Worm (Caenorhabditis elegans) whole organism, dauer: ENCODE results near the gene T08G5.2.

Experiments
- unc-62 ChIP-seq: sonication (generic microtip); optimal IDR thresholded peaks from 2 replicates; lab custom pipeline; 2017; ENCODE audit warnings: missing biosample characterization, missing genetic modification reagents, missing genetic modification characterization

T08G5.2 gene

DNA sequence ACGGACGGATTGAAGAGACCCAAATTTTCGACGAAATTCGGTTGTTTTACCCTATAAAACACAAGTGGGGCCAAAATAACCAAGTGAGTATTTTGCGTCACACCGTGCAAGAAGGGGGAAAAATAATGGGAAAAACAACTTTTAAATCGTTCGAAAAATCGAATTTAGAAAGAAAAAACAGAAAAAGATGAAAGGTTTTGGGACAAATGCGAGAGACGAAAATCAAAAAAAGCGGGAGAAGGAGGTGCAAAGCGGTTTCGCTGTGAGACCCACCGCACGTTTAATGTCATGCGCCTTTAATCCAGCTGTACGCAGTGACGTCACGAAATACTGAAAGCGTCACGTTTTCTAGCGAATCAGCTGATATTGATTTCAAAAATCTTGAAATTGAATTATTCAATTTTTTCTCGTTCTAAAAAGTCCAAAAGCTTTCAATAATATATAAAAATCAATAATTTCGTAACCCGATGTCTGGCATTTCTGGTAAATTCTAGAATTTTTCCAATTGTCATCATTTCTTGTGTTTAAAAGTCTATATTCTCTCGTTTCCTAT is 14.0 kb downstream of the T08G5.2 start, which contains the start of the genes ddx-17 and aip-1:
Gene ddx-17 (minus strand): TSS at position 51 of the 553 bp plus-strand sequence.
Gene aip-1 (plus strand): TSS at position 332 of the 553 bp plus-strand sequence.
- no peak for TF ChIP-seq unc-62 (GFP tag; lab: Kevin White, UChicago)

DNA sequence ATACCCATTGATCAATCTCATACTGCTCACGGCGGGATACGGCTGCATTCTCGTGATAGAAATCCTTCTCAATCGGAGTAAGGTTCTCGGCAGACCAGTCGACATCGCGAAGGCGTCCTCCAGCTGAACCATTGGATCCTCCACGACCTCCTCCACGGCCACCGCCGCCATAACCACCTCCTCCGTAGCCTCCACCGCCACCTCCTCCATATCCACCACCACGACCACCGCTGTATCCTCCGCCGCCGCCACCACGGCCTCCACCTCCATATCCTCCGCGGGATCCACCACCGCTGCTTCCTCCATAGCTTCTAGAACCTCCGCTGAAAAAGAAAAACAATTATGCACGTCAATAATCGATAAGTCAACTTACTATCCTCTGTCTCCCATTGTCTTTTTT is 14.7 kb downstream of the T08G5.2 start:
- no peak for TF ChIP-seq unc-62 (GFP tag; lab: Kevin White, UChicago)

DNA sequence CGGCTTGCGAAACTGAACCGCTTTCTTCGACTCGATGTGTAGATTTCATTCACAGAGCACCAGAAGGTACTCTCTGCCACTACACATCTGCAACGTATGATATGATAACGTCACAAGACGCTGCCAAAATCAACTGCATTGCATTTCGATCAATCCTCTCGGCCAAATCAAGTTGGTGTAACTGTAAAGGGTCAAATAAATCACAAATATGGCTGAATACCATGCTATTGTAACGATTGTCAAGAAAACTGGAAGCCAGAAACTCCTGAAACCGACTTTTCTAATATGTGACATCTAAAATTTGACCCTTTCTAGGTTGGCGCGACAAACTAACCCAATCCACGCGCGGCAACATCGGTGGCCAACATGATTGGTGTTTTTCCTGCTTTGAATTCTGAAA is 16.1 kb downstream of the T08G5.2 start:
- TF ChIP-seq unc-62 (GFP tag; lab: Kevin White, UChicago): no peak

DNA sequence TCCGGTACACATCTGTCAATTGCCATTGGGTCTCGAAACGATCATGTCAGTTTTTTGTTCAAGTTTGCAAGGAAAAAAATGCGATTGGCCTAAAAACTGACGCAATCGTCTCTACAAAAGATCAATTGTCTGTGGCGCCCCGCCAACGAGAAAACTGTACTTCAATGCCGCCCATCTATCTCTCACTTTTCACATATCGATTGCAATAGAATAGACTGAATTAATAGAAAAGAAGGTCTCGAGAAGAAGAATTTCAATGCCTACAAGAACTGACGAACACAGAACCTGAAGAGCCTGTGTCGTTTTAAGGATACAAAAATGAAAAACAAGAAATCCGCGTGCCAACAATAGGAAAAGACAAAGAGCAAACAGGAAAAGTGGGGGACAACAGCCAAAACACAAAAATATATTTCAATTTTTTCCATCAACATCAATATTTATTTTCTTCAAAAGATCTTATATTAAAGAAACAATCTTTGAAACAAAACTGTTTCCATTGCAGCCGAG is 17.7 kb downstream of the T08G5.2 start:
- TF ChIP-seq unc-62 (GFP tag; lab: Kevin White, UChicago): no peak

DNA sequence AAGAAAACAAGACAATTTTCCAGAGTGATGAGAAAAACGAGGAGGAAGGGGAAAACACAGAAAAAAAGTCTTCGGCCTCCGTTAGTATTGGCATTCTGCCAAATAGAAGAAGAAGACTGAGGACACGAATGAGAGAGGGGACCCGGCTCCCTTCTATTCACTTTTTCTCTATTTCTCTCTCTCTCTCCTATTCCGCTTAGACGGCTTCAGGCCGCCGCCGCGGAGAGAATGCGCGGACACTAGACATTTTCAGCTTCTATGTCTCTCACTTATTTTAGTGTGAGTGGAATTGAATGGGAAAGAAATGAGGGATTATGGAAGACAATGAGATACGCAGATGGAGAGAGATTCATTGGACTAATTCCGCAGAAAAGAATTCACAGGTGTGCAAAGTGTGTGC is 19.3 kb downstream of the T08G5.2 start:
- no peak for TF ChIP-seq unc-62 (GFP tag; lab: Kevin White, UChicago)

DNA sequence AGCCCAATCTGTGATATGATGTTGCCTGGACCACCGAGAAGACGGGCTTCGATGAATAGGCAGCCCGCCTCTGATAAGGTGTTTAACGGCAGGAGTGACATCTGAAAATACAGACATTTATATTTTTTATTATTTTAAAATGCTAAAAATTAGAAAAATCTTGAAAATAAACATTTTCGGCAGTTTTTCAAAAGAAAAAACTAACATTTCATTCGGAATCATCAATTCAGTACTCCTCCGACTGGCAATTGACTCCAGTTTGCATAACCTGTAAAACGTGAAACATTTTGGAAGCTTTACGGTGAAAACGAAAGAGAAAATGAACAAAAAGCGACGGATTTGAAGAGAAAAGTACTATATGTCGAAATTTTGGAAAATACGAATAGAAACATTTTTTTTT is 20.3 kb downstream of the T08G5.2 start, which contains the start of gene ric-7:
Gene ric-7 (minus strand): TSS at position 101 of the 400 bp plus-strand sequence.
- TF ChIP-seq unc-62 (GFP tag; lab: Kevin White, UChicago): no peak

DNA sequence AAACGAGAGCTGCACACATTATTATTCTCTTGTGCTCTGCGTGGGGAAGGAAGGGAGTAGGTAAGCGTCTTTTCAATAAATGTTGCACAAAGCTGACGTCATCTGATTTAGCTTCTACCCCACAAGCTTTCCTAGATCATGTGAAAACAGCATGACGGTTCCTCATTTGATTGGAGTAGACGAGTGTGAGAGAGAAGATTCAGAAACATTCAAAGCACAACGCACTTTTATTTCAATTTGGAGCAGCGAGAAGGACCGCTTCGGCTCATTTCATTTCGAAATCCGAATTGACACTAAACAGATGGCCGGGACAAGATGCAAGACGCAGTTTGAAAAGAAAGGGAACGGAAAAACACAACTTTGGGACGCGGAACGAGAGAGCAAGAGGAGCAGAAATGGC is 21.8 kb downstream of the T08G5.2 start:
- no peak for TF ChIP-seq unc-62 (GFP tag; lab: Kevin White, UChicago)

DNA sequence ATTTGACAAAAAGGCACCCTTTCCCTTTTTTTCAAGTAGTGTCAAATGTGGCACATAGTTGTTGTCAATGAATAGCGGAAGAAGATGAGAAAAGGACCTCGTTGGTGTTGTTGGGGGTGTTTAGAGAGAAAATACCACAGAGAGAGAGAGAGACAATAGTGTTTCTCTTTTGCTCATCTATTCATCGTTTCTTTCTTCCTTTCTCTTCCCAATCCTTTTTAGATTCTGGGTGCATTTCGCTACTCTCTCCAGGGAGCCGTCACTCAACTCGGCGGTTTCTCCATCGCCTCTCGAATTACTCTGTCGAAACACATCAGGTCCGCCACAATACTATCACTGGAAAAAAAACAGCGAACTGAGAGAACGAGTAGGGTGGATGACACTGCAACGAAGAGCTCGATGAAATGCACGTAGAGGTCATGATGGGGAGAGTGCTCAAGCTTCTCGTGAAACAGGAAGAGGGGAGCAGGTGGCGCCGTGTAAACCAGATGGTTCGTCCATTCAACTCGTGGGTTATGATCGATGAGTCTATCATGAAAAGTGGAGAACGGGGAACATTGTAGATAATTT is 22.4 kb downstream of the T08G5.2 start:
- no peak for TF ChIP-seq unc-62 (GFP tag; lab: Kevin White, UChicago)

DNA sequence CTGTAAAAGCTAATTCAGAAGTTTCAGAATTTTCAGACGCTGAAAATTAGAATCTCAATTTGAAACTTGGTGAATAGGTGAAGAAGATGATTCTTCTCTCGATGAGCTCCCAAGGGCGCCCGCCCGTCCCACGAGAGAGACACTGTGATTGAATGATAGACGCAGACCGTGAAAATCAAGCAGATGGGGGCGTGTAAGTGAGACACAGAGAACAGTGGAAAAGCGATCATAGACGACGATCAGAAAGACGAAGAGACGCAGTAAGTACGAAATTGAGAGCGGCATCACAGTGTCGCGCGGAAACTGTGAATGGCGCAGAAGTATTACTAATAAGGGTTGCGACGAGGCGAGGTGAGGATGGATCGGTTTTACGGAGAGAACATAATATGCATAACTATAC is 23.7 kb downstream of the T08G5.2 start:
- TF ChIP-seq unc-62 (GFP tag; lab: Kevin White, UChicago): no peak

DNA sequence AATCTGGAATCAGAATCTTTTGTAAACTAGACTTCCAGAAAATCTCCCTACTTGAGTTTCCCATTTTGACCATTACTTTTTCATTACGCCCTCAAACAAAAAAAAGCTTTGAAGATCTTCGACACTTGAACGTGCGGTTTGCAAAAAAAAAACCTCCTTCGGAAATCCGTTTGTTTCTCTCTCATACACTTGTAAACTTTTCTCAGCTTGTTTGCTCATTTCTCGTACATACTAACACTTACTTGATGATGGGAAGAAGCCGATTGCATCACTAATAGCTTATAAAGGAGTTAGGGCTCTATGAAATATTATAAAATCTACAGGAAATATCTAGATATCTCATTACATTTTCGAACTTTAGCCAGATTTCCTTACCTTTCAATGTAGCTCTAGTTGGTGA is 24.2 kb downstream of the T08G5.2 start:
- no peak for TF ChIP-seq unc-62 (GFP tag; lab: Kevin White, UChicago)

DNA sequence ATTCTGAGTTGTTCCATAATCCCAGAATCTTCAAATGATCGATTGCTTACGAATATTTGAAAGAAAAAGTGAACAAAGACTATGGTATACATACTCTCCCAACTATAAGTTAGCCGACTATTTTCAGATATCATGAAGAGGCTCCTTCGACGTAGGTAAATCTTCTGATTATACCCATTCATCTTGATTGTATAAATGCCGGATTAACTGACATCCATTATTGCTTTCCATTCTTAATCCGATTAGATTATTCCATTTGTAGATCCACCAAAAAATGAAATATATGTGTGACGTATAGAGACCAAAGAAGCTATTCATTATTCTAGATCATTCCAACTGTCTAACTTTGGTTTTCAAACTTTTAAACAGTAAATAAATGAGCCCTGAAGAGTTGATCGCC is 32.6 kb downstream of the T08G5.2 start:
- TF ChIP-seq unc-62 (GFP tag; lab: Kevin White, UChicago): no peak

DNA sequence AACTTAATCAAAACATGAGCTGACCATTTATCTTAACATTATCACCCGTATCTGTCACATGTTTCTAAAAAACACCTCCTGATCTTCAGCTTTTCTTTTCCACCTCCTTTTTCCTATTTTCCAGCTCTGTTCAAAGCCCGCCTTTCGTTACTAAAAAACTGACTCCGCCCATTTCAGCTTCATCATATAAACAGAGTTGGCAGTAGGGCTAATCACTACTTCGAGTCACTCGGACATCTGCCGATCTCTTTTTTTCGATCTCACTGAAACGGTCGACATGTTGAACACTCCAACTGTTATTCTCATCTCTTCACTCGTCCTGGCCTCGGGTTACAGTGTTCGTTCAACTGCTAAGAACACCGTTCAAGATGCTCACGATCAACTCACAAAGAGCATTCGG is 33.6 kb downstream of the T08G5.2 start, which contains the start of gene droe-4:
Gene droe-4 (plus strand): TSS at position 172 of the 400 bp plus-strand sequence.
- no peak for TF ChIP-seq unc-62 (GFP tag; lab: Kevin White, UChicago)

DNA sequence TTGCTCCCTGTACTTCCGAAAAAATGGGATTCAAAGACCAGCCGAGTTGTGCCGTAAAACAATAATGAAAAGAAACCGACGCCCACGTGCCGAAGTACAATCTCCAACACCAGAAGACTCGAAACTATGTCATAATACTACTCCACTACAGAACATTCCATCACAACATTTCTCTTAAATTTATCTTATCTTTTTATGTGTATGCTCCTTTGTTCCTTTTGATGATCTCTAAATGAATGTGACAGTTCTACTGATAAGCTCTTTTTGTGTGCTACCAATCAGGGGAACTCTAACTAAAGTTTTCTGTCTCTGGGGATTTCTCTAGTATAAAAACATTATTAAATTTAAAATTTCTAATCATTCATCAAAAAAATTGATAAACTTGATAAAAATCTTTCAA is 39.3 kb downstream of the T08G5.2 start:
- TF ChIP-seq unc-62 (GFP tag; lab: Kevin White, UChicago): no peak

DNA sequence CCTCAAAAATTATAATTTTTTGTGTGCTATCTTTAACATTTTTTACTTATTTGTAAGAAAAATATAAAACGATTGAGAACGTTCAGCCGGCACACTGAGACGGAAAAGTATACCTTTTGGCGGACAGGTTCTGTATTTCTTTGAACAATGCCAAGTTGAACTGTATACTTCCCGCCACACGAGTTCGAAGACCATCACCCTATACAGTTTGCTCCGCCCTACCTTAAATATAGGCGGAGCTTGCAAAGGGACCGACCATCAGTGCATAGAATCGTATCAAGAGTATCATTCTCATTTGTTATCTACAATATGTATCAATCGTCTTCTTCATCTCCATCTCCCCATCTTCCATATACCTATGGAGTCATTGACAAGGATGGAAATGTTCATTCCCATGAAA is 41.3 kb downstream of the T08G5.2 start, which contains the start of gene end-1:
Gene end-1 (plus strand): TSS at position 301 of the 400 bp plus-strand sequence.
- TF ChIP-seq unc-62 (GFP tag; lab: Kevin White, UChicago): no peak

DNA sequence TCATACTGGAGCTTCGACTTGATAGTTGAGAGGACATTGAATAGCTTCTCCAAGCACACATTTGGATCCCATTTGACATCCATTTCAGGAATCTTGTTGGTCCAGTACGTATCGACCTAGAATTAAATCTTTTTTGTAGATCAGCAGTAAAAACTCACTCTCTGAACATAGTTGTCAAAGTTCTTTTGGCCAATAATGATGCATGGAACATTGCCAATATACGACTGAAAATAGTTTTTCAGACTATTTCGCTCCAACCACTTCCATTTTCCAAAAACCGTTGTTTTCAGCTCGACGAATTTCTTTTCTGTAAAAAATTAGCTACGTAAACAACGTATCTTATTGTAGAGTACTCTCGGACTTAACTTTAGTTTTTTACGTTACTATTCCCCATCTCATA is 44.4 kb downstream of the T08G5.2 start:
- TF ChIP-seq unc-62 (GFP tag; lab: Kevin White, UChicago): no peak

DNA sequence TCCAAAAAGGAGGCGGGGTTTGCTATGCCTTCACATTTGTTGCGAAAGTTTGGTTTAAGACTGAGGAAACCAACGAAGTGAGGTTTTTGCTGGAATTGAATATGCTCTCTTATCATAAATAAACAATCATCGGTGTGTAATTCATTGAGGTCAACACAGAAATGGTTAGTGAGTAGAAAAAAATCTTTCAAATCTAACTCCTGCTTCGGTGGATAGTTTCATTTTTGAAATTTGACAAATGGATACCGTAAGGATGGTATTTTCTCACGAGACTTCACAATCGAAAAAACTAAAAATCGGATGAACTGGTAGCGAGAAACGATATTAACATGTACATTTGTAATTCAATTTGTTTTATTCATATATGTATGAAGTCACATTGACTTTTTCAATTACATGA is 45.3 kb downstream of the T08G5.2 start, which contains the start of gene eol-1:
Gene eol-1 (minus strand): TSS at position 101 of the 400 bp plus-strand sequence.
- TF ChIP-seq unc-62 (GFP tag; lab: Kevin White, UChicago): no peak
